Worm (Caenorhabditis elegans): ENCODE measurements around the gene W07G4.1.

Gene W07G4.1

DNA sequence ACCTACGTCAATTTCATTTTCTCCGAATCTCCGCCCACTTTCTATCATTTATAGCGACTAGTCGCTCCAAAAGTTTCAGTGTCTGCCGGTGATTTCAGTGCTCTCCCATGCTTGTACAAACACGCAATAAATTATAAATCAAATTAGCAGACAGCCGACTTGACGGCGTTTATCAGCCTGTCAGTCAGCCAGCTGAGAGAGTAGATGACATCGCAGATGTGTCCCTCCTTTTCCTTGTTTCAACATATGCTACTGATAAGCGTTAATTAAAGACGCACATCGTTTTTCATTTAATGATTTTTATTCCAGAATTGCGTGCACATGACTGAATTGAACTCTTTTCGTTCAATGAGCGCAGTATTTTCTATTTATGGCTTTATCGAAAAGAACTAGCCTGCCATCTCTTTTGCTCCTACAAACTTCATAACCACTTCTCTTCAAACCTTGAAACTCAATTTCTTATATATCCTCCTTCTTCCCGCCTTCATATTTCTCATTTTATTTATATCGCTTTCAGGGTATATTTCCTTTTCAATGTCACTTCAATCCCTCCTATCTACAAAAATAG, 10.0 kb downstream of the W07G4.1 start, which contains the start of gene lap-2:
Gene lap-2, plus strand, starts transcription at position 518 of the 568 bp plus-strand sequence.
- TF ChIP-seq ceh-16 (tag; optimal IDR thresholded peaks at IDR 0.05) = no peak
- TF ChIP-seq elt-2 (tag; optimal IDR thresholded peaks at IDR 0.05) = peak; percentile 94
- no peak for TF ChIP-seq mml-1 (tag; optimal IDR thresholded peaks at IDR 0.05)
- no peak for TF ChIP-seq zag-1 (tag; optimal IDR thresholded peaks at IDR 0.05)
- TF ChIP-seq pqm-1 (tag; optimal IDR thresholded peaks at IDR 0.05) = peak; percentile 89
- no peak for TF ChIP-seq nhr-77 (tag; optimal IDR thresholded peaks at IDR 0.05)
- peak; percentile 62 for TF ChIP-seq ama-1 (optimal IDR thresholded peaks at IDR 0.05)
- peak; percentile 14 for TF ChIP-seq pha-4 (tag; optimal IDR thresholded peaks at IDR 0.05)
- no peak for TF ChIP-seq lin-15B (tag; optimal IDR thresholded peaks at IDR 0.05)
- no peak for TF ChIP-seq ceh-28 (tag; optimal IDR thresholded peaks at IDR 0.05)
- no peak for TF ChIP-seq fkh-10 (GFP tag; optimal IDR thresholded peaks at IDR 0.05)
- TF ChIP-seq unc-62 (GFP tag; optimal IDR thresholded peaks at IDR 0.05) = peak; percentile 20
- TF ChIP-seq jun-1 (tag; optimal IDR thresholded peaks at IDR 0.05) = peak; percentile 37

DNA sequence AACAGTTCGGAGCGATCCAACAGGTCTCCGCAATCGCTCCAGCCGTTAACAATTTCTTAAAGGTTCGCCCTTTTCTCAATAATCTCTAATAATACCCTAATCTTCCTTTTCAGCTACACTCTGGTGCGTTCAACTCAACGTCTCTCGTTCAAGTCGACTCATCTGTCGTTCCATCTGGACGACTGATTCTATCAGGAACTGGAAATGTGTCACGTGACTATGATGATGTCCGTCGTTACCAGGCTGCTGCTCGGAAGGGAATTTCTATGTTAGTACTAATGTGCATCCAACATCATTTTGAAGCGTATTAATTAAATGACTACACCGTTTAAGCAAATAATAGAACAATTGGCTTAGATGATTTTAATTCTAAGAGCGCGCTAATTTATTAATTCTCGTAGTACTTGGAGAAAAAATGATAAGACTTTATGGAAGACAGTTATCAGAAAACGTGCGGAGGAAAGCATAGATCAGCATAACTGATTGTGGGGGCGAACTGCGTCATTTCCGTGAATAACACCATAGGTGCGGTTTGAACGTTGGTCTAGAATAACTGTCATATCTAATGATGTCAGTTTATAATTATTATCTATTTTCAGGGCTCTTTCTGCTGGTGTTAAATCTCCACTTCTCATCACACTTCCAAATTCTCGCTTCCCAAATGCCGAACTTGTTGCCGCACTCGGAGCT, 10.7 kb downstream of the W07G4.1 start:
- no peak for TF ChIP-seq daf-12 (tag; optimal IDR thresholded peaks at IDR 0.05)
- no peak for TF ChIP-seq sea-2 (GFP tag; optimal IDR thresholded peaks at IDR 0.05)
- TF ChIP-seq elt-1 (tag; optimal IDR thresholded peaks at IDR 0.05) = no peak
- TF ChIP-seq elt-2 (tag; optimal IDR thresholded peaks at IDR 0.05) = peak; percentile 77
- peak; percentile 18 for TF ChIP-seq pha-4 (tag; optimal IDR thresholded peaks at IDR 0.05)
- no peak for TF ChIP-seq tbx-2 (tag; optimal IDR thresholded peaks at IDR 0.05)
- TF ChIP-seq ama-1 (optimal IDR thresholded peaks at IDR 0.05) = no peak
- TF ChIP-seq pqm-1 (tag; optimal IDR thresholded peaks at IDR 0.05) = peak; percentile 62

DNA sequence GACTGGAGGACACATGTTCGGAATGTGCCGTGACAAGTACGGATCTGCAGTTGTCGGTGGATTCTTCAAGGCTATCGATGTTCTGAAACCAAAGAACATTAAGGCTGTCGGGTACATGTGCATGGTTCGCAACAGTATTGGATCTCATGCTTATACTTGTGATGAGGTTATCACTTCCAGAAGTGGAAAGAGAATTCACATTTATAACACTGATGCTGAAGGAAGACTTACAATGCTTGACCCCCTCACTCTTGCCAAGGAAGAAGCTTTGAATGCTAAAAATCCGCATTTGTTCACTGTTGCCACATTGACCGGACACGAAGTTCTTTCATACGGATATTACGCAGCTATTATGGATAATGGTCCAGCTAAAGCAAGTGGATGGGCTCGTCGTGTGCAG, 11.7 kb downstream of the W07G4.1 start:
- peak; percentile 9 for TF ChIP-seq ama-1 (optimal IDR thresholded peaks at IDR 0.05)
- TF ChIP-seq ceh-16 (tag; optimal IDR thresholded peaks at IDR 0.05) = no peak

DNA sequence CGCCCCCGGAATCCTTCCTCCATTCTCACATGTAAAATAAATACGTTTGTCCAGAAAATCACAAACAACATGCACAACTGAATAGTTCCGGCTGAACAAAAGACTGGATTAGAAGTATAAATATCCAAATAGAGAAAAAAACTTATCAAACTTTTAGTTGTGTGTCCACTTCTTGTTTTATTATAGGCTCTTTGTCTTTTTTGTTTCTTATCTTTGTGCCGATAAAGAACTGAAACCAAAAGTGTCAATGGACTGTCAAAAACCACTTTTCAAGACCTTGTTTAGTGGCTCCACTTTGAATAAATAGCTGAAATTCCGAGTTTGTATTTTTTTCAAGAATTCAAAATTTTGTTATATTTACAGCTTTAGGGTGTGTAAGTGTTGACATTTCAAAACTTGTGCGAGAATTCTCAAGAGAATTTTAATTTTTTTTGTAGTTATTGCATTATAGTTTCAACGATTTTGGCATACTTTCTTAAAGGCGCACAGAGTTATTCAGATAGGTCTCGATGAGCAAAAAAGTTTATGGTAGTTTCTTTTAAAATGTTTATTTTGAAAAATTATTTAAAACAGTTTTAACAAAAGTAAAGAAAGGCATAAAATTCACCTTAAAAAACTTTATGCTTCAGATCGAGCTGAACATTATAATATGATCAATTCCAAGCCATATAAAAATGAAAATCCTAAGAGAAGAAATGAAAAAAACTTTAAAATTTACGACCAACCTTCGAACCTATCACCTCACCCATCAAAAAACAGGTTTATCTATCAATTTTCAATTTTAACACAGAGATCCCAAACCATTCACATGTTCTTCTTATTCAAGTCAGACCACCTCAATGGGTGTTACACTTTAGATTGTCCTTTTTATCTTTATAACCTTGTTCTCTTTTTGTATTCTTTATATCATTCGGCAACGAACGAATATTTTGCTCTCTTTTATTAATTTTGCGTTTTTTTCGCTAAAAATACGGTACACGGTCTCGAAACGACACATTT, 13.1 kb downstream of the W07G4.1 start:
- TF ChIP-seq nhr-25 (tag; optimal IDR thresholded peaks at IDR 0.05) (peak; percentile 31), nhr-23 (tag; optimal IDR thresholded peaks at IDR 0.05) (peak; percentile 36), pqm-1 (tag; optimal IDR thresholded peaks at IDR 0.05) (peak; percentile 46), R02D3.7 (tag; optimal IDR thresholded peaks at IDR 0.05) (no peak), lsy-12 (tag; optimal IDR thresholded peaks at IDR 0.05) (no peak), pha-4 (tag; optimal IDR thresholded peaks at IDR 0.05) (peak; percentile 3), elt-2 (tag; optimal IDR thresholded peaks at IDR 0.05) (peak; percentile 78), nhr-43 (tag; optimal IDR thresholded peaks at IDR 0.05; ENCODE audit: poor library complexity, severe bottlenecking) (peak; percentile 59)

DNA sequence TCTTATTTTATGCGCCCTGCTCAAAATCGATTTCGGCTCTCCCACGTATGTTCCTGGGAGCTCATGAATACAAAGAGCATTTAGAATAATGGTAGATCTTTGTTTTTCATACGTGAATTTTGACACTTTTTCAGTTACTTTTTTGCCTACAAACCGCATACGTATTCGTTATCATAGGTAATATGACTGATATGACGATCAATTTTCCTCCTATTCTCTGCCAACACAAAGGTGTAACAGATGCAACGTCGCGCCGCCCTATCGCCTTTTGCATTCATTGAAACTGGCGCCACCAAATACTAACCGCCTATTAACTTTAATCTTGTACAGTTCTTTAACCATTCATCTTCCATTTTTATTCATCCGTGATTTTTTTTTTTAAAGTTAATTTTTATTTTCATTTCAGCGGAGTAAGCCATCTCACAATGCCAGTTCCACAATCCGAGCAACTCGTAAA, 14.3 kb downstream of the W07G4.1 start, which contains the start of gene W07G4.5:
Gene W07G4.5, plus strand, starts transcription at position 407 of the 457 bp plus-strand sequence.
- TF ChIP-seq pqm-1 (tag; optimal IDR thresholded peaks at IDR 0.05) = peak; percentile 76
- TF ChIP-seq ceh-82 (tag; optimal IDR thresholded peaks at IDR 0.05) = no peak
- TF ChIP-seq ama-1 (optimal IDR thresholded peaks at IDR 0.05) = no peak
- TF ChIP-seq R02D3.7 (tag; optimal IDR thresholded peaks at IDR 0.05) = no peak
- peak; percentile 89 for TF ChIP-seq elt-2 (tag; optimal IDR thresholded peaks at IDR 0.05)
- TF ChIP-seq nhr-67 (tag; optimal IDR thresholded peaks at IDR 0.05) = no peak

DNA sequence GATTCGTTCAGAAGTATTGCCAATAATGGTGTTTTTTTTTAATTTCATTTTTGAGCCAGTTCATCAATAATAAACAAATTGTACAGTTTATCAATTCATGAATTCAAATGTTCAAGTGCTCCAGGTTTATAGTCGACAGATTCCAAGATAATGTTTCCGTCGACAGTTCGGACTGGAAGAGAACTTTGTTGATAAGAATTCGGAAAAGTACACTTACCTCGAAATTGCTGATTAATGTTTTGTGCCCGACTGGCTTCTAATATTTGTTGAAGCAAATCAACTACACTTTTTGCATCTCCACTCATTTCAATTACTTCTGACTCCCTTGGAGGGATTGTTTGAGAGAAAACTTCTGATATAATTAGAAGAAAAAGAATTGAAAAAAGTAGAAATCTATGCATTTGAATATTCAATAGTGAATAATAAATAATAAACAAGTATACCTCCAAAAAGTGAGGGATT, 15.9 kb downstream of the W07G4.1 start, which contains the start of gene W07G4.8:
Gene W07G4.8, minus strand, starts transcription at position 412 of the 462 bp plus-strand sequence.
- TF ChIP-seq pqm-1 (tag; optimal IDR thresholded peaks at IDR 0.05) (peak; percentile 78), pha-4 (tag; optimal IDR thresholded peaks at IDR 0.05) (peak; percentile 41), fos-1 (tag; optimal IDR thresholded peaks at IDR 0.05) (no peak), elt-2 (tag; optimal IDR thresholded peaks at IDR 0.05) (peak; percentile 80)
